Worm (Caenorhabditis elegans): Measurements from ENCODE around the gene K02D10.8.

ce11 chrIII:8791235-8791634 lies 5.1 kb downstream of the K02D10.8 start, which contains the start of the genes zfp-1 and F54F2.14:
- no peak for TF ChIP-seq him-1 (tag; optimal IDR thresholded peaks at IDR 0.05)
- TF ChIP-seq pha-4 (tag; optimal IDR thresholded peaks at IDR 0.05): no peak
- no peak for TF ChIP-seq repo-1 (tag; optimal IDR thresholded peaks at IDR 0.05)

All from whole organism, young adult.